Fruit fly (Drosophila melanogaster): Measurements from ENCODE around the gene Gcn2.

The Gcn2 gene

DNA sequence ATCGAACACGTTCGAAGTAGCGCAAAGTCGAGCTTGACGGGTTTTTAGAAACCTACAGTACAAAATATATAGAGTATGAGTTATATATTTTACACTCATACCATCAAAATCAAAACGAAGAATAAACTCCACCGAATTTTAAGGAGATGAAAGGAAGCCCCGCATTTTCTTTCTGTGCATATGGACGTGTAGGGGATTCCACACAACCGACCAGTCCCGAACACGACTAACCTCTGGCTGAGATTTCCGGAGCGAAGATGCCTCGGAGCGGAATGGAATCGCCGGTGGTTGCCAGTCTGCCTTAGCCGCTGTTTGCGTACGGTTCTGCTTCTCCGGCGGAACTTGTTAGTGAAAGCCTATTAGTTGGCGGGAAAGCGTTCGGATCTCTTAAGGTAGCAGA is 11.4 kb upstream of the Gcn2 start (continued):
- TF ChIP-seq B-H2 (GFP tag; optimal IDR thresholded peaks at IDR 0.05) (peak; percentile 60), CG10267 (tag; optimal IDR thresholded peaks at IDR 0.05) (peak; percentile 90), wek (GFP tag; optimal IDR thresholded peaks at IDR 0.05) (peak; percentile 86), Drgx (GFP tag; IDR thresholded peaks at IDR 0.05) (peak; percentile 99), luna (GFP tag; optimal IDR thresholded peaks at IDR 0.05) (peak; percentile 91), CG18011 (GFP tag; optimal IDR thresholded peaks at IDR 0.05) (peak; percentile 89), Nf-YB (GFP tag; optimal IDR thresholded peaks at IDR 0.05) (peak; percentile 85), CG12219 (GFP tag; optimal IDR thresholded peaks at IDR 0.05) (peak; percentile 95), sim (GFP tag; IDR thresholded peaks at IDR 0.05) (peak; percentile 94), gsb (GFP tag; IDR thresholded peaks at IDR 0.05) (peak; percentile 96), chm (GFP tag; IDR thresholded peaks at IDR 0.05) (peak; percentile 95), cato (GFP tag; optimal IDR thresholded peaks at IDR 0.05; ENCODE audit: borderline replicate concordance) (peak; percentile 95), CG12942 (GFP tag; optimal IDR thresholded peaks at IDR 0.05) (peak; percentile 96), pho (GFP tag; optimal IDR thresholded peaks at IDR 0.05) (peak; percentile 99), CG14965 (GFP tag; optimal IDR thresholded peaks at IDR 0.05; ENCODE audit: borderline replicate concordance) (peak; percentile 68), CG12744 (GFP tag; optimal IDR thresholded peaks at IDR 0.05) (peak; percentile 97), H15 (GFP tag; IDR thresholded peaks at IDR 0.05) (peak; percentile 96), CG18764 (GFP tag; optimal IDR thresholded peaks at IDR 0.05) (peak; percentile 94), wor (GFP tag; IDR thresholded peaks at IDR 0.05) (peak; percentile 95), Atf3 (GFP tag; optimal IDR thresholded peaks at IDR 0.05) (peak; percentile 94), gfzf (GFP tag; optimal IDR thresholded peaks at IDR 0.05) (peak; percentile 17), CG6813 (GFP tag; optimal IDR thresholded peaks at IDR 0.05) (peak; percentile 95), CG7745 (tag; optimal IDR thresholded peaks at IDR 0.05) (no peak), CG1233 (GFP tag; optimal IDR thresholded peaks at IDR 0.05) (peak; percentile 94), fd96Cb (tag; optimal IDR thresholded peaks at IDR 0.05) (peak; percentile 96), CG13296 (GFP tag; optimal IDR thresholded peaks at IDR 0.05) (peak; percentile 94), nerfin-2 (GFP tag; IDR thresholded peaks at IDR 0.05; ENCODE audit: partially characterized antibody) (no peak), exex (tag; optimal IDR thresholded peaks at IDR 0.05) (peak; percentile 77), pnt (GFP tag; optimal IDR thresholded peaks at IDR 0.05) (peak; percentile 98), CG9932 (GFP tag; IDR thresholded peaks at IDR 0.05) (peak; percentile 99), crc (GFP tag; optimal IDR thresholded peaks at IDR 0.05) (peak; percentile 96), GATAe (GFP tag; conservative IDR thresholded peaks at IDR 0.05) (peak; percentile 93), lab (GFP tag; optimal IDR thresholded peaks at IDR 0.05) (peak; percentile 98), CG12299 (tag; optimal IDR thresholded peaks at IDR 0.05) (peak; percentile 93), stc (GFP tag; IDR thresholded peaks at IDR 0.05) (peak; percentile 97), btn (GFP tag; optimal IDR thresholded peaks at IDR 0.05) (peak; percentile 94), CG2120 (GFP tag; optimal IDR thresholded peaks at IDR 0.05) (peak; percentile 99), CG14860 (GFP tag; IDR thresholded peaks at IDR 0.05; ENCODE audit: partially characterized antibody) (no peak), hb (GFP tag; IDR thresholded peaks at IDR 0.05; ENCODE audit: partially characterized antibody) (no peak), Hand (GFP tag; optimal IDR thresholded peaks at IDR 0.05) (peak; percentile 87), CG8765 (GFP tag; IDR thresholded peaks at IDR 0.05) (peak; percentile 91), CG3281 (GFP tag; optimal IDR thresholded peaks at IDR 0.05) (peak; percentile 96), maf-S (GFP tag; optimal IDR thresholded peaks at IDR 0.05) (peak; percentile 97), CG15601 (tag; optimal IDR thresholded peaks at IDR 0.05) (peak; percentile 94), CG10209 (GFP tag; optimal IDR thresholded peaks at IDR 0.05) (peak; percentile 97), Hr51 (GFP tag; optimal IDR thresholded peaks at IDR 0.05) (peak; percentile 97 to 98), toy (GFP tag; IDR thresholded peaks at IDR 0.05) (peak; percentile 94), en (GFP tag; optimal IDR thresholded peaks at IDR 0.05) (peak; percentile 96), dpn (GFP tag; optimal IDR thresholded peaks at IDR 0.05) (peak; percentile 98), Med (GFP tag) (peak; percentile 100)

Measured in whole organism, embryonic.